Worm (Caenorhabditis elegans) whole organism, L4 larva: Measurements from ENCODE around the gene irld-2.

Experiments used
- F10B5.3 ChIP-seq: sonication (generic microtip); optimal IDR thresholded peaks from 2 replicates; lab custom pipeline; 2016; ENCODE audit warnings: mild to moderate bottlenecking, missing genetic modification characterization, missing compliant biosample characterization
- F49E8.2 ChIP-seq: sonication (generic microtip); optimal IDR thresholded peaks from 2 replicates; lab custom pipeline; 2016; ENCODE audit warnings: missing compliant biosample characterization, mild to moderate bottlenecking, missing genetic modification characterization, borderline replicate concordance
- T20F7.1 ChIP-seq: fragments of 200-800 bp; sonication (Bioruptor generic); optimal IDR thresholded peaks from 2 replicates; lab custom pipeline; 2018; ENCODE audit warnings: mild to moderate bottlenecking, missing genetic modification characterization, missing compliant biosample characterization
- Y48G9A.11 ChIP-seq: fragments of 200-800 bp; sonication (Bioruptor generic); IDR thresholded peaks from 2 replicates; pipeline ENCODE4 v1.3.6; 2022; ENCODE audit warnings: missing genetic modification reagents, missing genetic modification characterization, missing compliant biosample characterization
- Y75B8A.6 ChIP-seq: fragments of 200-800 bp; sonication (Bioruptor generic); IDR thresholded peaks from 2 replicates; pipeline ENCODE4 v1.3.6; 2022; ENCODE audit warnings: missing genetic modification reagents, missing genetic modification characterization, missing compliant biosample characterization
- ZK546.5 ChIP-seq, 2 experiments: sonication (generic microtip); optimal IDR thresholded peaks; 2 replicates each; lab custom pipeline; 2017; ENCODE audit warnings: missing biosample characterization in 2 of 2, missing genetic modification characterization in 2 of 2
- aha-1 ChIP-seq: fragments of 150-350 bp; peaks from one replicate; lab custom pipeline; 2014; ENCODE audit warnings: missing biosample characterization, missing genetic modification characterization
- ceh-20 ChIP-seq: fragments of 200-800 bp; sonication (Bioruptor generic); IDR thresholded peaks from 2 replicates; pipeline ENCODE4 v1.3.6; 2022; ENCODE audit warnings: missing genetic modification reagents, missing genetic modification characterization, missing compliant biosample characterization
- ceh-28 ChIP-seq: fragments of 150-350 bp; optimal IDR thresholded peaks from 2 replicates; lab custom pipeline; 2014; ENCODE audit warnings: missing biosample characterization, missing genetic modification reagents, missing genetic modification characterization
- ceh-32 ChIP-seq: sonication (generic microtip); optimal IDR thresholded peaks from 2 replicates; lab custom pipeline; 2016; ENCODE audit warnings: mild to moderate bottlenecking, missing genetic modification characterization, missing compliant biosample characterization; ENCODE audit not compliant: poor library complexity
- ctbp-1 ChIP-seq: fragments of 200-800 bp; sonication (Bioruptor generic); IDR thresholded peaks from 2 replicates; pipeline ENCODE4 v1.3.6; 2022; ENCODE audit warnings: missing genetic modification reagents, missing genetic modification characterization, missing compliant biosample characterization
- daf-12 ChIP-seq: fragments of 150-350 bp; optimal IDR thresholded peaks from 2 replicates; lab custom pipeline; 2014; ENCODE audit warnings: missing biosample characterization, missing genetic modification reagents, missing genetic modification characterization
- dmd-6 ChIP-seq: fragments of 200-800 bp; sonication (Bioruptor generic); IDR thresholded peaks from 2 replicates; pipeline ENCODE4 v1.3.6; 2022; ENCODE audit warnings: missing genetic modification reagents, missing genetic modification characterization, missing compliant biosample characterization
- dmd-8 ChIP-seq: fragments of 200-800 bp; sonication (Bioruptor generic); IDR thresholded peaks from 2 replicates; pipeline ENCODE4 v1.3.6; 2022; ENCODE audit warnings: missing genetic modification characterization, missing compliant biosample characterization
- dmd-9 ChIP-seq: fragments of 200-800 bp; sonication (Bioruptor generic); IDR thresholded peaks from 2 replicates; pipeline ENCODE4 v1.3.6; 2022; ENCODE audit warnings: missing genetic modification reagents, missing genetic modification characterization, missing compliant biosample characterization
- duxl-1 ChIP-seq: sonication (generic microtip); optimal IDR thresholded peaks from 2 replicates; lab custom pipeline; 2016; ENCODE audit warnings: mild to moderate bottlenecking, missing genetic modification characterization, moderate library complexity, missing compliant biosample characterization; ENCODE audit not compliant: poor library complexity
- egl-43 ChIP-seq: fragments of 200-800 bp; sonication (Bioruptor generic); IDR thresholded peaks from 2 replicates; pipeline ENCODE4 v1.3.6; 2022; ENCODE audit warnings: missing genetic modification reagents, missing genetic modification characterization, missing compliant biosample characterization
- fkh-10 ChIP-seq: fragments of 150-350 bp; optimal IDR thresholded peaks from 2 replicates; lab custom pipeline; 2014; ENCODE audit warnings: missing biosample characterization, missing genetic modification reagents, missing genetic modification characterization
- fos-1 ChIP-seq: fragments of 150-350 bp; optimal IDR thresholded peaks from 2 replicates; lab custom pipeline; 2014; ENCODE audit warnings: missing biosample characterization, missing genetic modification characterization
- gei-8 ChIP-seq: fragments of 200-800 bp; sonication (Bioruptor generic); optimal IDR thresholded peaks from 2 replicates; lab custom pipeline; 2018; ENCODE audit warnings: mild to moderate bottlenecking, missing genetic modification characterization, missing compliant biosample characterization
- hlh-11 ChIP-seq: fragments of 200-800 bp; sonication (Bioruptor generic); optimal IDR thresholded peaks from 2 replicates; lab custom pipeline; 2018; ENCODE audit warnings: mild to moderate bottlenecking, missing genetic modification characterization, missing compliant biosample characterization
- lim-7 ChIP-seq: fragments of 200-800 bp; sonication (Bioruptor generic); IDR thresholded peaks from 2 replicates; pipeline ENCODE4 v1.3.6; 2022; ENCODE audit warnings: missing genetic modification characterization, missing compliant biosample characterization
- lin-1 ChIP-seq: fragments of 200-800 bp; sonication (Bioruptor generic); IDR thresholded peaks from 2 replicates; pipeline ENCODE4 v1.3.6; 2022; ENCODE audit warnings: missing genetic modification reagents, missing genetic modification characterization, missing compliant biosample characterization
- lin-13 ChIP-seq: fragments of 150-350 bp; optimal IDR thresholded peaks from 2 replicates; lab custom pipeline; 2014; ENCODE audit warnings: missing biosample characterization, missing genetic modification reagents, missing genetic modification characterization
- lin-15B ChIP-seq: fragments of 150-350 bp; sonication (generic microtip); optimal IDR thresholded peaks from 3 replicates; lab custom pipeline; 2014; ENCODE audit warnings: missing biosample characterization, missing genetic modification characterization
- lin-38 ChIP-seq: fragments of 200-800 bp; sonication (Bioruptor generic); IDR thresholded peaks from 2 replicates; pipeline ENCODE4 v1.3.6; 2022; ENCODE audit warnings: missing genetic modification reagents, missing genetic modification characterization, missing compliant biosample characterization
- lir-3 ChIP-seq: sonication (generic microtip); optimal IDR thresholded peaks from 2 replicates; lab custom pipeline; 2016; ENCODE audit warnings: mild to moderate bottlenecking, missing genetic modification characterization, missing compliant biosample characterization
- madf-9 ChIP-seq: fragments of 200-800 bp; sonication (Bioruptor generic); conservative IDR thresholded peaks from 2 replicates; pipeline ENCODE4 v1.3.6; 2022; ENCODE audit warnings: missing genetic modification reagents, missing genetic modification characterization, missing compliant biosample characterization
- mdl-1 ChIP-seq, 2 experiments: fragments of 150-350 bp in 1 of 2; sonication (generic microtip) in 1 of 2; optimal IDR thresholded peaks; 2 replicates each; lab custom pipeline; 2014 to 2017; ENCODE audit warnings: missing biosample characterization in 2 of 2, missing genetic modification characterization in 2 of 2
- mxl-2 ChIP-seq: fragments of 200-800 bp; sonication (Bioruptor generic); conservative IDR thresholded peaks from 2 replicates; pipeline ENCODE4 v1.3.6; 2022; ENCODE audit warnings: missing genetic modification reagents, missing genetic modification characterization, missing compliant biosample characterization
- nhr-10 ChIP-seq: fragments of 150-350 bp; optimal IDR thresholded peaks from 2 replicates; lab custom pipeline; 2014; ENCODE audit warnings: missing biosample characterization, missing genetic modification characterization
- nhr-102 ChIP-seq: sonication (generic microtip); optimal IDR thresholded peaks from 2 replicates; lab custom pipeline; 2016; ENCODE audit warnings: mild to moderate bottlenecking, missing genetic modification characterization, moderate library complexity, missing compliant biosample characterization
- nhr-41 ChIP-seq: fragments of 200-800 bp; sonication (Bioruptor generic); IDR thresholded peaks from 2 replicates; pipeline ENCODE4 v1.3.6; 2022; ENCODE audit warnings: missing genetic modification reagents, missing genetic modification characterization, missing compliant biosample characterization
- nhr-6 ChIP-seq: fragments of 150-350 bp; optimal IDR thresholded peaks from 2 replicates; lab custom pipeline; 2014; ENCODE audit warnings: missing biosample characterization, missing genetic modification characterization
- nhr-76 ChIP-seq: fragments of 150-350 bp; optimal IDR thresholded peaks from 2 replicates; lab custom pipeline; 2014; ENCODE audit warnings: missing biosample characterization, missing genetic modification characterization
- pha-4 ChIP-seq, 2 experiments: fragments of 150-350 bp in 1 of 2; fragments of 200-800 bp in 1 of 2; sonication (Bioruptor generic) in 1 of 2; IDR thresholded peaks in 1 of 2; optimal IDR thresholded peaks in 1 of 2; 2 replicates each; pipeline versions ENCODE4 v1.3.6 to Lab custom; 2014 to 2022; ENCODE audit warnings: missing genetic modification characterization in 2 of 2, missing genetic modification reagents in 2 of 2, missing biosample characterization in 1 of 2, missing compliant biosample characterization in 1 of 2
- php-3 ChIP-seq: fragments of 200-800 bp; sonication (Bioruptor generic); IDR thresholded peaks from 2 replicates; pipeline ENCODE4 v1.3.6; 2022; ENCODE audit warnings: missing genetic modification reagents, missing genetic modification characterization, missing compliant biosample characterization
- pqm-1 ChIP-seq: sonication (generic microtip); optimal IDR thresholded peaks from 2 replicates; lab custom pipeline; 2017; ENCODE audit warnings: missing biosample characterization, missing genetic modification characterization
- rbr-2 ChIP-seq: sonication (generic microtip); optimal IDR thresholded peaks from 2 replicates; lab custom pipeline; 2016; ENCODE audit warnings: missing genotype, missing genetic modification characterization, missing compliant biosample characterization
- sdz-12 ChIP-seq: fragments of 200-800 bp; sonication (Bioruptor generic); optimal IDR thresholded peaks from 2 replicates; lab custom pipeline; 2018; ENCODE audit warnings: mild to moderate bottlenecking, missing genetic modification characterization, missing compliant biosample characterization
- skn-1 ChIP-seq: fragments of 150-350 bp; optimal IDR thresholded peaks from 2 replicates; lab custom pipeline; 2014; ENCODE audit warnings: missing biosample characterization, missing genetic modification characterization
- snpc-1.2 ChIP-seq: fragments of 200-800 bp; sonication (Bioruptor generic); IDR thresholded peaks from 2 replicates; pipeline ENCODE4 v1.3.6; 2022; ENCODE audit warnings: missing genetic modification reagents, missing genetic modification characterization, missing compliant biosample characterization
- spr-3 ChIP-seq: fragments of 200-800 bp; sonication (Bioruptor generic); optimal IDR thresholded peaks from 2 replicates; lab custom pipeline; 2018; ENCODE audit warnings: mild to moderate bottlenecking, missing genetic modification characterization, missing compliant biosample characterization
- tra-1 ChIP-seq: fragments of 200-800 bp; sonication (Bioruptor generic); IDR thresholded peaks from 2 replicates; pipeline ENCODE4 v1.3.6; 2022; ENCODE audit warnings: missing genetic modification reagents, missing genetic modification characterization, missing compliant biosample characterization
- unc-130 ChIP-seq: sonication (generic microtip); optimal IDR thresholded peaks from 2 replicates; lab custom pipeline; 2016; ENCODE audit warnings: missing genetic modification reagents, missing genetic modification characterization, missing compliant biosample characterization
- unc-39 ChIP-seq: sonication (generic microtip); optimal IDR thresholded peaks from 2 replicates; lab custom pipeline; 2017; ENCODE audit warnings: missing biosample characterization, missing genetic modification characterization
- vab-7 ChIP-seq: fragments of 200-800 bp; sonication (Bioruptor generic); IDR thresholded peaks from 2 replicates; pipeline ENCODE4 v1.3.6; 2022; ENCODE audit warnings: missing genetic modification reagents, missing genetic modification characterization, missing compliant biosample characterization
- zag-1 ChIP-seq: fragments of 150-350 bp; optimal IDR thresholded peaks from 2 replicates; lab custom pipeline; 2014; ENCODE audit warnings: missing biosample characterization, missing genetic modification characterization
- zfp-3 ChIP-seq: fragments of 200-800 bp; sonication (Bioruptor generic); conservative IDR thresholded peaks from 2 replicates; pipeline ENCODE4 v1.3.6; 2022; ENCODE audit warnings: missing genetic modification reagents, missing genetic modification characterization, missing compliant biosample characterization
- zip-11 ChIP-seq: fragments of 200-800 bp; sonication (Bioruptor generic); IDR thresholded peaks from 2 replicates; pipeline ENCODE4 v1.3.6; 2022; ENCODE audit warnings: missing genetic modification characterization, missing compliant biosample characterization

Gene irld-2

ce11 chrX:13414974-13415373, 20.1 kb upstream of the irld-2 start (continued):
- TF ChIP-seq vab-7 (GFP tag; lab: Robert Waterston, UW) (peak; percentile 90), unc-39 (no peak), egl-43 (GFP tag; lab: Robert Waterston, UW) (no peak; the same call in 1 of the 2 replicates), nhr-41 (GFP tag; lab: Robert Waterston, UW) (0 out of 2 replicates have a peak, but pooled peaks have one; percentile 58), lim-7 (peak; percentile 76), aha-1 (tag; lab: Kevin White, UChicago) (peak; percentile 89), spr-3 (GFP tag; lab: Kevin White, UChicago) (no peak), ceh-20 (GFP tag; lab: Robert Waterston, UW) (no peak), ceh-32 (no peak), Y48G9A.11 (GFP tag; lab: Robert Waterston, UW) (peak; percentile 44; the same call in 1 of the 2 replicates), fkh-10 (no peak), lin-38 (GFP tag; lab: Robert Waterston, UW) (no peak; the same call in 1 of the 2 replicates), F49E8.2 (tag; lab: Kevin White, UChicago) (no peak), php-3 (GFP tag; lab: Robert Waterston, UW) (no peak), nhr-6 (no peak), zag-1 (tag; lab: Kevin White, UChicago) (no peak), snpc-1.2 (GFP tag; lab: Robert Waterston, UW) (peak; percentile 67), zfp-3 (GFP tag; lab: Robert Waterston, UW) (0 out of 2 replicates have a peak, but pooled peaks have one; percentile 39), sdz-12 (GFP tag; lab: Kevin White, UChicago) (no peak), daf-12 (tag; lab: Kevin White, UChicago) (no peak), madf-9 (GFP tag; lab: Robert Waterston, UW) (0 out of 2 replicates have a peak, but pooled peaks have one; percentile 38), ceh-28 (tag; lab: Kevin White, UChicago) (no peak), hlh-11 (tag; lab: Kevin White, UChicago) (peak; percentile 58), duxl-1 (peak; percentile 35), unc-130 (GFP tag; lab: Kevin White, UChicago) (no peak), ctbp-1 (GFP tag; lab: Robert Waterston, UW) (no peak), dmd-6 (GFP tag; lab: Robert Waterston, UW) (peak; percentile 42), gei-8 (GFP tag; lab: Kevin White, UChicago) (no peak), pha-4 (GFP tag; IDR thresholded peaks at IDR 0.05; lab: Robert Waterston, UW) (peak; percentile 64; the same call in 1 of the 2 replicates), pha-4 (tag; optimal IDR thresholded peaks at IDR 0.05; lab: Kevin White, UChicago) (no peak), pqm-1 (tag; lab: Kevin White, UChicago) (no peak), fos-1 (tag; lab: Kevin White, UChicago) (no peak), nhr-76 (tag; lab: Kevin White, UChicago) (no peak), lir-3 (tag; lab: Kevin White, UChicago) (peak; percentile 21), ZK546.5 (tag; optimal IDR thresholded peaks at IDR 0.05; lab: Kevin White, UChicago) (no peak), T20F7.1 (GFP tag; lab: Kevin White, UChicago) (no peak), skn-1 (tag; lab: Kevin White, UChicago) (no peak), F10B5.3 (tag; lab: Kevin White, UChicago) (no peak), zip-11 (GFP tag; lab: Robert Waterston, UW) (no peak), nhr-10 (no peak), tra-1 (GFP tag; lab: Robert Waterston, UW) (peak; percentile 76), lin-15B (tag; lab: Kevin White, UChicago) (no peak), nhr-102 (tag; lab: Kevin White, UChicago) (peak; percentile 49), lin-13 (GFP tag; lab: Kevin White, UChicago) (no peak), mdl-1 (tag; optimal IDR thresholded peaks at IDR 0.05; lab: Kevin White, UChicago) (peak in 1 of 2 experiments; percentile 13), dmd-8 (GFP tag; lab: Robert Waterston, UW) (0 out of 2 replicates have a peak, but pooled peaks have one; percentile 17), Y75B8A.6 (no peak), rbr-2 (tag; lab: Kevin White, UChicago) (peak; percentile 45), mxl-2 (GFP tag; lab: Robert Waterston, UW) (no peak), lin-1 (GFP tag; lab: Robert Waterston, UW) (peak; percentile 59; the same call in 1 of the 2 replicates), dmd-9 (GFP tag; lab: Robert Waterston, UW) (0 out of 2 replicates have a peak, but pooled peaks have one; percentile 35)
